Worm (Caenorhabditis elegans) whole organism, L1 larva: ENCODE measurements around the gene rps-22.

Experiments
- C16A3.4 ChIP-seq: fragments of 150-350 bp; optimal IDR thresholded peaks from 2 replicates; lab custom pipeline; 2014; ENCODE audit warnings: missing biosample characterization, missing genetic modification characterization
- C34B4.2 ChIP-seq: sonication (generic microtip); optimal IDR thresholded peaks from 2 replicates; lab custom pipeline; 2017; ENCODE audit warnings: mild to moderate bottlenecking, missing genetic modification characterization, missing compliant biosample characterization
- alr-1 ChIP-seq: fragments of 200-800 bp; sonication (Bioruptor generic); optimal IDR thresholded peaks from 2 replicates; lab custom pipeline; 2018; ENCODE audit warnings: borderline replicate concordance, mild to moderate bottlenecking, missing genetic modification characterization, missing compliant biosample characterization
- aly-2 ChIP-seq: fragments of 150-350 bp; optimal IDR thresholded peaks from 2 replicates; lab custom pipeline; 2014; ENCODE audit warnings: missing biosample characterization, missing genetic modification characterization
- ama-1 ChIP-seq: fragments of 150-350 bp; optimal IDR thresholded peaks from 2 replicates; lab custom pipeline; 2014
- ceh-8 ChIP-seq: fragments of 200-800 bp; sonication (Bioruptor generic); optimal IDR thresholded peaks from 2 replicates; lab custom pipeline; 2018; ENCODE audit warnings: mild to moderate bottlenecking, missing genetic modification characterization, moderate library complexity, missing compliant biosample characterization
- ceh-82 ChIP-seq, 3 experiments: fragments of 150-350 bp in 1 of 3; sonication (generic microtip) in 2 of 3; optimal IDR thresholded peaks; 2 replicates each; lab custom pipeline; 2014 to 2017; ENCODE audit warnings: missing biosample characterization in 3 of 3, missing genetic modification characterization in 3 of 3
- ceh-88 ChIP-seq: fragments of 200-800 bp; sonication (Bioruptor generic); IDR thresholded peaks from 2 replicates; pipeline ENCODE4 v1.3.6; 2022; ENCODE audit warnings: missing genetic modification characterization, missing compliant biosample characterization
- efl-1 ChIP-seq, 4 experiments: fragments of 150-350 bp; optimal IDR thresholded peaks in 3 of 4; peaks in 1 of 4; 1 replicate in 1 of 4; 2 replicates in 3 of 4; lab custom pipeline; 2014; ENCODE audit warnings: missing biosample characterization in 2 of 4, missing genetic modification characterization in 2 of 4, missing genetic modification reagents in 2 of 4
- efl-3 ChIP-seq: fragments of 200-800 bp; sonication (Bioruptor generic); optimal IDR thresholded peaks from 2 replicates; lab custom pipeline; 2018; ENCODE audit warnings: mild to moderate bottlenecking, missing genetic modification characterization, missing compliant biosample characterization
- elt-3 ChIP-seq, 6 experiments: fragments of 150-350 bp in 1 of 6; sonication (generic microtip); optimal IDR thresholded peaks; 2 replicates each; lab custom pipeline; 2017 to 2018; ENCODE audit warnings: missing biosample characterization in 6 of 6, missing genetic modification characterization in 6 of 6, inconsistent platforms in 1 of 6
- fkh-10 ChIP-seq: sonication (generic microtip); optimal IDR thresholded peaks from 2 replicates; lab custom pipeline; 2017; ENCODE audit warnings: missing biosample characterization, missing genetic modification reagents, missing genetic modification characterization
- fos-1 ChIP-seq: fragments of 150-350 bp; optimal IDR thresholded peaks from 2 replicates; lab custom pipeline; 2014; ENCODE audit warnings: missing biosample characterization, missing genetic modification characterization
- irx-1 ChIP-seq: sonication (generic microtip); optimal IDR thresholded peaks from 2 replicates; lab custom pipeline; 2016; ENCODE audit warnings: missing genetic modification characterization, missing compliant biosample characterization
- jun-1 ChIP-seq: fragments of 150-350 bp; optimal IDR thresholded peaks from 2 replicates; lab custom pipeline; 2014; ENCODE audit warnings: missing biosample characterization, missing genetic modification reagents, missing genetic modification characterization
- lin-13 ChIP-seq: fragments of 150-350 bp; optimal IDR thresholded peaks from 2 replicates; lab custom pipeline; 2014; ENCODE audit warnings: missing biosample characterization, missing genetic modification reagents, missing genetic modification characterization
- lin-15B ChIP-seq: fragments of 150-350 bp; sonication (generic microtip); optimal IDR thresholded peaks from 3 replicates; lab custom pipeline; 2014; ENCODE audit warnings: missing biosample characterization, missing genetic modification characterization
- lir-3 ChIP-seq: sonication (generic microtip); optimal IDR thresholded peaks from 2 replicates; lab custom pipeline; 2016; ENCODE audit warnings: mild to moderate bottlenecking, missing genetic modification characterization, moderate library complexity, missing compliant biosample characterization; ENCODE audit not compliant: poor library complexity
- lsy-2 ChIP-seq, 2 experiments: fragments of 150-350 bp; optimal IDR thresholded peaks; 2 replicates each; lab custom pipeline; 2014; ENCODE audit warnings: missing biosample characterization in 2 of 2, missing genetic modification characterization in 2 of 2
- mep-1 ChIP-seq: fragments of 150-350 bp; optimal IDR thresholded peaks from 2 replicates; lab custom pipeline; 2014; ENCODE audit warnings: missing biosample characterization, missing genetic modification characterization
- nhr-20 ChIP-seq: sonication (generic microtip); optimal IDR thresholded peaks from 2 replicates; lab custom pipeline; 2016; ENCODE audit warnings: mild to moderate bottlenecking, missing genetic modification characterization, missing compliant biosample characterization
- nhr-47 ChIP-seq: sonication (generic microtip); optimal IDR thresholded peaks from 2 replicates; lab custom pipeline; 2016; ENCODE audit warnings: mild to moderate bottlenecking, missing genetic modification characterization, moderate library complexity, missing compliant biosample characterization
- nhr-71 ChIP-seq: sonication (generic microtip); optimal IDR thresholded peaks from 2 replicates; lab custom pipeline; 2016; ENCODE audit warnings: mild to moderate bottlenecking, missing genetic modification characterization, moderate library complexity, missing compliant biosample characterization
- nhr-85 ChIP-seq: sonication (generic microtip); peaks from one replicate; lab custom pipeline; 2016; ENCODE audit warnings: missing genetic modification characterization, inconsistent platforms, missing compliant biosample characterization
- nhr-90 ChIP-seq: sonication (generic microtip); optimal IDR thresholded peaks from 2 replicates; lab custom pipeline; 2016; ENCODE audit warnings: mild to moderate bottlenecking, missing genetic modification characterization, missing compliant biosample characterization; ENCODE audit not compliant: poor library complexity
- pax-3 ChIP-seq: fragments of 200-800 bp; sonication (Bioruptor generic); optimal IDR thresholded peaks from 2 replicates; lab custom pipeline; 2018; ENCODE audit warnings: mild to moderate bottlenecking, missing genetic modification characterization, moderate library complexity, missing compliant biosample characterization
- pqm-1 ChIP-seq: sonication (generic microtip); optimal IDR thresholded peaks from 3 replicates; lab custom pipeline; 2017; ENCODE audit warnings: missing biosample characterization, missing genetic modification characterization
- sox-4 ChIP-seq: sonication (generic microtip); optimal IDR thresholded peaks from 2 replicates; lab custom pipeline; 2016; ENCODE audit warnings: missing genetic modification characterization, missing compliant biosample characterization
- swsn-7 ChIP-seq: sonication (generic microtip); optimal IDR thresholded peaks from 2 replicates; lab custom pipeline; 2016; ENCODE audit warnings: missing genetic modification characterization, missing compliant biosample characterization
- tbx-2 ChIP-seq: sonication (generic microtip); optimal IDR thresholded peaks from 2 replicates; lab custom pipeline; 2016; ENCODE audit warnings: missing genetic modification characterization, missing compliant biosample characterization
- unc-30 ChIP-seq: sonication (generic microtip); optimal IDR thresholded peaks from 2 replicates; lab custom pipeline; 2017; ENCODE audit warnings: missing biosample characterization, missing genetic modification characterization
- zag-1 ChIP-seq: fragments of 150-350 bp; optimal IDR thresholded peaks from 2 replicates; lab custom pipeline; 2014; ENCODE audit warnings: missing biosample characterization, missing genetic modification characterization
- ztf-4 ChIP-seq: fragments of 150-350 bp; optimal IDR thresholded peaks from 2 replicates; lab custom pipeline; 2014; ENCODE audit warnings: missing biosample characterization, missing genetic modification characterization

The rps-22 gene

DNA sequence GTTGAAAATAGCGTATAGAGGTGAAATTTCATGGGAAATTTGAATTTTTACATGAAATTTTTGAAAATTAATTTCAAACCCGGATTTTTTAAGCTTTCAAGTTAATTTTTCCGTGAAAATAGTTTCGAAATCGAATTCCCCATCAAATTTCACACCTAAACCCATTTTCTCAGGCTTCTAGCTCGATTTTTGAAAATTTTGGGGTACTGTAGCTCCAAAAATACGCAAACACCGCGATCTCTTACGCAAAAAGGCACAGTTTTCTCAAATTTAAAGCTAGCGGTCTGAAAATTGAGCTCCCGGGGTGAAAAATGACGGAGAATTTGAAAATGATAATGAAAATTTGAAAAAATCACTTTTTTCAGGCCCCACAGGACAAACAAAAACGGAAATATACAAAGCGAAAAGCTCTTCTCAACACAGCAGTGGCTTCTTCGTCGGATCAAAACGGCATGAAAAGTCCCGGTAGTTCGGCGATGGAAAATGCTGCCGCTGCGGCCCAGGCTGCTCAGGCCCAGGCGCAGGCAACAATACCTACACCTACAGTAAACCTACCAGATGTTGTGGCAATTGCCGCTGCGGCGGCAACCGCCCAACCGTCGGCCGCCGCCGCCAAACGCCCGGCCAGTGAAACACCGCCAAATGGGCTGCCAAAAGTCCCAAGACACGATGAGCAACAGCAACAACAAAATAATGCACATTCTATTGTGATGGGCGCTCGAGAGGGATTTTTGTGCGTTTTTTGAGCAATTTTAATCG lies 21.4 kb upstream of the rps-22 start:
- TF ChIP-seq ama-1 (no peak), C34B4.2 (tag; lab: Kevin White, UChicago) (no peak), lsy-2 (tag; optimal IDR thresholded peaks at IDR 0.05; lab: Kevin White, UChicago) (peak in 1 of 2 experiments; percentile 55), zag-1 (tag; lab: Kevin White, UChicago) (no peak), nhr-47 (tag; lab: Kevin White, UChicago) (no peak), sox-4 (no peak), lin-13 (peak; percentile 52), jun-1 (tag; lab: Kevin White, UChicago) (no peak), tbx-2 (tag; lab: Kevin White, UChicago) (no peak), nhr-85 (tag; lab: Kevin White, UChicago) (peak; percentile 20), pqm-1 (tag; lab: Kevin White, UChicago) (no peak), swsn-7 (tag; lab: Kevin White, UChicago) (no peak)
- TF ChIP-seq, all 84 proteins: peak for 3

DNA sequence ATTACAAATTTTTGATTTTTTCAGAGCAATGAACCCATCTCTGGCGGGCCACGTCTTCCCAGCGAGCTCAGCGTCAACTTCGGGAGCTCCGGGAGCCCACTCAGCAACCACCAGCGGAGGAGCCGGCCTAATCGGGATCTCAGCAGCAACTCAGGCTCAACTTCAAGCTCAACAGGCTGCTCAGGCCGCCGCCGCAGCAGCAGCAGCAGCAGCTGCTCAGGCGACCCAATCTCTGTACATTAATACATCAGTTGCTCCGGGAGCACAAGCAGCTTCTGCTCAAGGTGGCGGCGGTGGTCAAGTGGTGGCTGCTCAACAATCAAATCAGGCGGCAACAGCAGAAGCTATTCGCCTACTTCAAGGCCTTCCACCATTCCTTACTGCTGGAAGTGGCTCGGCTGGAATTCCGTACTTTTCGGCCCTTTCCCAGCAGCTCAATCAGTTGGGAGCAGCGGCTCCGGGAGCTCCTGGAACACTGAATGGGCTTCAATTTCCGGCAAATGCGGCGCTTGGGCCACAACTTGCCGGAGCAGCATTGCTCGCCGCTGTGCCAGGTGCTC lies 19.5 kb upstream of the rps-22 start:
- TF ChIP-seq nhr-90 (tag; lab: Kevin White, UChicago) = no peak
- TF ChIP-seq ceh-8 = peak; percentile 12
- TF ChIP-seq lir-3 (tag; lab: Kevin White, UChicago) = no peak
- no peak for TF ChIP-seq C16A3.4 (tag; lab: Kevin White, UChicago)
- no peak for TF ChIP-seq lin-15B (tag; lab: Kevin White, UChicago)
- peak; percentile 55 for TF ChIP-seq nhr-85 (tag; lab: Kevin White, UChicago)
- no peak for TF ChIP-seq efl-1 (optimal IDR thresholded peaks at IDR 0.05; lab: Kevin White, UChicago)
- TF ChIP-seq efl-1 (GFP tag; optimal IDR thresholded peaks at IDR 0.05 in 1 of 2; lab: Kevin White, UChicago) = peak in 1 of 2 experiments; percentile 87
- TF ChIP-seq unc-30 (tag; lab: Kevin White, UChicago) = no peak
- no peak for TF ChIP-seq ceh-82 (tag; optimal IDR thresholded peaks at IDR 0.05; lab: Kevin White, UChicago)
- TF ChIP-seq alr-1 (tag; lab: Kevin White, UChicago) = no peak
- TF ChIP-seq elt-3 (tag; optimal IDR thresholded peaks at IDR 0.05; lab: Kevin White, UChicago) = no peak

DNA sequence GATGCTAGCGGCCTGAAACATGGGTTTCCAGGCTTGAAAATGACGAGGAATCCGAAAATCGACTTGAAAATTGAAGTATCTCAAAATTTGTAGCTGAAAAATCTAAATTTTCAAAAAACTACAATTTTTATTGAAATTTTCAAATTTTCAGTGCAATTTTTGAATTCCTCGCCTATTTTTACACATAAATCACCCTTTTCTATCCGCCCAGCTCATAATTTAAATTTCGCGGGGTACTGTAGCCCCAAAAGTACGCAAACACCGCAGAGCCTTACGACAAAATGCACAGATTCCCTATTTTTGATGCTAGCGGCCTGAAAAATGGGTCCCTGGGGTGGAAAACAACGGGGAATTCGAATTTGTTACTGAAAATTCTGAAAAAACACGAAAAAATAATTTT lies 18.8 kb upstream of the rps-22 start:
- peak; percentile 48 for TF ChIP-seq lin-13
- no peak for TF ChIP-seq ztf-4
- TF ChIP-seq nhr-71 (tag; lab: Kevin White, UChicago) = no peak
- no peak for TF ChIP-seq mep-1 (tag; lab: Kevin White, UChicago)
- peak; percentile 17 to 63 for TF ChIP-seq lsy-2 (tag; optimal IDR thresholded peaks at IDR 0.05; lab: Kevin White, UChicago)

- TF ChIP-seq irx-1 (tag; lab: Kevin White, UChicago) (no peak), fos-1 (tag; lab: Kevin White, UChicago) (no peak), fkh-10 (GFP tag; lab: Kevin White, UChicago) (no peak), nhr-20 (no peak), aly-2 (no peak), efl-3 (GFP tag; lab: Kevin White, UChicago) (no peak), lir-3 (tag; lab: Kevin White, UChicago) (no peak), mep-1 (tag; lab: Kevin White, UChicago) (no peak)
- TF ChIP-seq, all 84 proteins: peak for 0
Measured at ce11 chrIII:1932018-1932417, 18.3 kb upstream of the rps-22 start.

- no peak for TF ChIP-seq pax-3 (tag; lab: Kevin White, UChicago)
- TF ChIP-seq lin-13 = no peak
- no peak for TF ChIP-seq nhr-47 (tag; lab: Kevin White, UChicago)
- no peak for TF ChIP-seq ceh-88
Measured at ce11 chrIII:1934141-1934540, 16.2 kb upstream of the rps-22 start.
